Fruit fly (Drosophila melanogaster): ENCODE results near the gene Sf3b3.
A peak's percentile ranks its signal among the peaks of the same experiment; 100 is the strongest.

Sf3b3 gene

DNA sequence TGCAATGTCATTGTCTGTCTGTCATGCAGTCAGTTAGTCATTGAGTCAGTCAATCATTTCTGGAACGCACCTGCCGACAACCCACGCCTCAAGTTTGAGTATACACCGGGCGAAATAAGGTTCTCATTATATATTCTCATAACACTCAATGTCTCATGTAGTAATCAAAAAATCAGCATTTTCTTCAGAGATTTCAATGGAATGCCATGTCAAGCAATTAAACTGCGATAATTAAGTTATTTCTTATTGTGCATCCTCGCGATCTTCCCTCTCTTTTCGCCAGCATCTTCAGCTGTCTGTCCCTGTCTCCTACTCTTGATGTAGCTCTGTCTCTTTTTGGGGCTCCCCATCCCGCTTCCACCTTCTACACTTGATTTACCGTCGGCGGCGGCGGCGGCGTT is 55.9 kb downstream of the Sf3b3 start (continued):
- TF ChIP-seq dsx (GFP tag; optimal IDR thresholded peaks at IDR 0.05; ENCODE audit: poor library complexity, severe bottlenecking): peak; percentile 49
- peak; percentile 34; the same call in 1 of the 2 replicates for TF ChIP-seq CG11294 (GFP tag; IDR thresholded peaks at IDR 0.05)
- TF ChIP-seq topi (GFP tag; optimal IDR thresholded peaks at IDR 0.05): peak; percentile 74
- peak; percentile 79 for TF ChIP-seq CG6163 (GFP tag; IDR thresholded peaks at IDR 0.05)
- TF ChIP-seq CG8119 (GFP tag; IDR thresholded peaks at IDR 0.05): no peak
- peak; percentile 77 for TF ChIP-seq achi (GFP tag; optimal IDR thresholded peaks at IDR 0.05)
- peak; percentile 76 for TF ChIP-seq CG8319 (GFP tag; optimal IDR thresholded peaks at IDR 0.05)
- TF ChIP-seq CG34406 (GFP tag; optimal IDR thresholded peaks at IDR 0.05): peak; percentile 75
- TF ChIP-seq vri (GFP tag; optimal IDR thresholded peaks at IDR 0.05): peak; percentile 53
- peak; percentile 32 for TF ChIP-seq CG6808 (GFP tag; optimal IDR thresholded peaks at IDR 0.05)
- no peak for TF ChIP-seq fd85E (GFP tag; optimal IDR thresholded peaks at IDR 0.05)
- peak; percentile 60 for TF ChIP-seq CG3032 (tag; optimal IDR thresholded peaks at IDR 0.05)
